Fruit fly (Drosophila melanogaster) whole organism, wandering third instar larva: ENCODE data around the gene Glyp.

Experiments used
- HLH106 ChIP-seq: fragments of 200-800 bp; optimal IDR thresholded peaks from 3 replicates; lab custom pipeline; 2019; ENCODE audit warnings: missing biosample characterization, mild to moderate bottlenecking, missing genetic modification characterization, moderate library complexity
- Jra ChIP-seq: sonication (Bioruptor generic); optimal IDR thresholded peaks from 2 replicates; lab custom pipeline; 2016; ENCODE audit warnings: missing biosample characterization, missing genetic modification characterization
- dl ChIP-seq, 2 experiments: fragments of 175-275, 200-275 bp in 1 of 2; fragments of 200-275 bp in 1 of 2; sonication (Bioruptor generic); optimal IDR thresholded peaks; lab custom pipeline; 2018; ENCODE audit warnings: mild to moderate bottlenecking in 2 of 2, missing biosample characterization in 2 of 2, missing genetic modification characterization in 2 of 2, moderate library complexity in 2 of 2; ENCODE audit not compliant: partially characterized antibody in 2 of 2, insufficient read depth in 1 of 2
- pan ChIP-seq: fragments of >200 bp; optimal IDR thresholded peaks from 2 replicates; lab custom pipeline; 2017

DNA sequence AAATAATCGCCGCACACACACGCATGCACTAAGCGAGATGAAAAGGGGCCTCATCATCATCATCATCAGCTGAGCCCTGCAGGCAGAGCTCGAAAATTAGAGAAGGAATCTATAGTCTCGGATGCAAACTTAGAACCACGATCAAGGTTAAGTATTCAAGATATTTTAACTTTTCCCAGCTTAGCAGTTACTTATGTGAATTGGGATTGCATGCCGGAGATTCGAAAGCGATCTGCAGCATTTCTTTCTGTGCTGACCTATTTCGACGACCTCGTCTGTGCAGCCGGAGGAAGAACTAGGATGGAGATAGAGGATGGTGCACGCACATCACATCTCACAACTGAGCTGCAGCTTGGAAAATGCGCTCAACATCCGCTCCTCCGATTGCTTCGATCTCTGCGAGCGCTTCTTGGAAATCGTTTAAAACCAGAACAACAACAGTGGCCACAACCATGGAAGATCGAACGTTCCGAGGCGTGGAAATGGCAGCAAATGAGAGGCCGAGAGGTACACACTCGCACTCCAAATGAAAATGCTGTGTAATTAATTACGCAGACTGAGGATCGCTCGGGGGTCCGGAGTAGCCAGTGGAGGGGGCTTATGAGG, 52.2 kb downstream of the Glyp start:
- TF ChIP-seq dl (GFP tag; optimal IDR thresholded peaks at IDR 0.05; lab: Kevin White, UChicago; ENCODE audit: insufficient read depth in 1 of 2, partially characterized antibody in 2 of 2): no peak
- TF ChIP-seq HLH106 (tag; lab: Kevin White, UChicago): no peak
- no peak for TF ChIP-seq pan (lab: Kevin White, UChicago)
- TF ChIP-seq Jra (GFP tag; lab: Kevin White, UChicago): no peak
